Worm (Caenorhabditis elegans) whole organism, L1 larva: Measurements from ENCODE around the gene mrpl-50.

ENCODE experiments used
- C34B4.2 ChIP-seq: sonication (generic microtip); optimal IDR thresholded peaks from 2 replicates; lab custom pipeline; 2017; ENCODE audit warnings: mild to moderate bottlenecking, missing genetic modification characterization, missing compliant biosample characterization
- Y116A8C.19 ChIP-seq: sonication (generic microtip); optimal IDR thresholded peaks from 2 replicates; lab custom pipeline; 2016; ENCODE audit warnings: missing compliant biosample characterization, missing genetic modification characterization, borderline replicate concordance
- alr-1 ChIP-seq: fragments of 200-800 bp; sonication (Bioruptor generic); optimal IDR thresholded peaks from 2 replicates; lab custom pipeline; 2018; ENCODE audit warnings: borderline replicate concordance, mild to moderate bottlenecking, missing genetic modification characterization, missing compliant biosample characterization
- ama-1 ChIP-seq: fragments of 150-350 bp; optimal IDR thresholded peaks from 2 replicates; lab custom pipeline; 2014
- ceh-90 ChIP-seq: sonication (generic microtip); optimal IDR thresholded peaks from 2 replicates; lab custom pipeline; 2016; ENCODE audit warnings: missing genetic modification characterization, missing compliant biosample characterization
- dsc-1 ChIP-seq: sonication (generic microtip); optimal IDR thresholded peaks from 2 replicates; lab custom pipeline; 2016; ENCODE audit warnings: mild to moderate bottlenecking, missing genetic modification characterization, missing compliant biosample characterization
- efl-1 ChIP-seq, 4 experiments: fragments of 150-350 bp; optimal IDR thresholded peaks in 3 of 4; peaks in 1 of 4; 1 replicate in 1 of 4; 2 replicates in 3 of 4; lab custom pipeline; 2014; ENCODE audit warnings: missing biosample characterization in 2 of 4, missing genetic modification characterization in 2 of 4, missing genetic modification reagents in 2 of 4
- efl-3 ChIP-seq: fragments of 200-800 bp; sonication (Bioruptor generic); optimal IDR thresholded peaks from 2 replicates; lab custom pipeline; 2018; ENCODE audit warnings: mild to moderate bottlenecking, missing genetic modification characterization, missing compliant biosample characterization
- egl-13 ChIP-seq: sonication (generic microtip); optimal IDR thresholded peaks from 2 replicates; lab custom pipeline; 2016; ENCODE audit warnings: missing genotype, missing genetic modification reagents, missing genetic modification characterization, missing compliant biosample characterization
- elt-2 ChIP-seq: sonication (generic microtip); optimal IDR thresholded peaks from 2 replicates; lab custom pipeline; 2016; ENCODE audit warnings: missing genetic modification characterization, mild to moderate bottlenecking, inconsistent platforms, missing compliant biosample characterization, missing genetic modification reagents
- elt-3 ChIP-seq, 6 experiments: fragments of 150-350 bp in 1 of 6; sonication (generic microtip); optimal IDR thresholded peaks; 2 replicates each; lab custom pipeline; 2017 to 2018; ENCODE audit warnings: missing biosample characterization in 6 of 6, missing genetic modification characterization in 6 of 6, inconsistent platforms in 1 of 6
- fkh-10 ChIP-seq: sonication (generic microtip); optimal IDR thresholded peaks from 2 replicates; lab custom pipeline; 2017; ENCODE audit warnings: missing biosample characterization, missing genetic modification reagents, missing genetic modification characterization
- fkh-4 ChIP-seq: sonication (generic microtip); optimal IDR thresholded peaks from 2 replicates; lab custom pipeline; 2016; ENCODE audit warnings: missing compliant biosample characterization, missing genetic modification characterization, borderline replicate concordance
- fkh-8 ChIP-seq: sonication (generic microtip); optimal IDR thresholded peaks from 2 replicates; lab custom pipeline; 2016; ENCODE audit warnings: mild to moderate bottlenecking, missing genetic modification characterization, missing compliant biosample characterization
- fos-1 ChIP-seq: fragments of 150-350 bp; optimal IDR thresholded peaks from 2 replicates; lab custom pipeline; 2014; ENCODE audit warnings: missing biosample characterization, missing genetic modification characterization
- hlh-4 ChIP-seq: sonication (generic microtip); optimal IDR thresholded peaks from 2 replicates; lab custom pipeline; 2016; ENCODE audit warnings: mild to moderate bottlenecking, missing genetic modification characterization, missing compliant biosample characterization
- hpl-2 ChIP-seq: fragments of 150-350 bp; optimal IDR thresholded peaks from 2 replicates; lab custom pipeline; 2014; ENCODE audit warnings: missing biosample characterization, missing genetic modification reagents, missing genetic modification characterization
- isw-1 ChIP-seq: fragments of 200-800 bp; sonication (Bioruptor generic); IDR thresholded peaks from 2 replicates; pipeline ENCODE4 v1.3.6; 2022; ENCODE audit warnings: missing genetic modification characterization, missing compliant biosample characterization
- lin-14 ChIP-seq: fragments of 200-800 bp; sonication (Bioruptor generic); optimal IDR thresholded peaks from 2 replicates; lab custom pipeline; 2018; ENCODE audit warnings: mild to moderate bottlenecking, missing genetic modification characterization, moderate library complexity, missing compliant biosample characterization
- lin-35 ChIP-seq, 2 experiments: fragments of 150-350 bp; optimal IDR thresholded peaks; 2 replicates each; lab custom pipeline; 2014; ENCODE audit warnings: missing biosample characterization in 2 of 2, missing genetic modification characterization in 2 of 2, missing genetic modification reagents in 2 of 2
- lin-39 ChIP-seq: fragments of 150-350 bp; optimal IDR thresholded peaks from 2 replicates; lab custom pipeline; 2014; ENCODE audit warnings: missing biosample characterization, missing genetic modification reagents, missing genetic modification characterization
- lsy-2 ChIP-seq, 2 experiments: fragments of 150-350 bp; optimal IDR thresholded peaks; 2 replicates each; lab custom pipeline; 2014; ENCODE audit warnings: missing biosample characterization in 2 of 2, missing genetic modification characterization in 2 of 2
- mab-9 ChIP-seq: fragments of 200-800 bp; sonication (Bioruptor generic); IDR thresholded peaks from 2 replicates; pipeline ENCODE4 v1.3.6; 2022; ENCODE audit warnings: missing genetic modification reagents, missing genetic modification characterization, missing compliant biosample characterization
- mdl-1 ChIP-seq, 2 experiments: fragments of 150-350 bp; optimal IDR thresholded peaks; 2 replicates each; lab custom pipeline; 2014 to 2017; ENCODE audit warnings: missing biosample characterization in 2 of 2, missing genetic modification characterization in 2 of 2, inconsistent platforms in 1 of 2
- mef-2 ChIP-seq: fragments of 150-350 bp; optimal IDR thresholded peaks from 2 replicates; lab custom pipeline; 2014; ENCODE audit warnings: missing biosample characterization, missing genetic modification characterization
- nhr-11 ChIP-seq: fragments of 150-350 bp; optimal IDR thresholded peaks from 2 replicates; lab custom pipeline; 2014; ENCODE audit warnings: missing biosample characterization, missing genetic modification characterization
- nhr-19 ChIP-seq: fragments of 200-800 bp; sonication (Bioruptor generic); conservative IDR thresholded peaks from 2 replicates; pipeline ENCODE4 v1.3.6; 2022; ENCODE audit warnings: missing genetic modification characterization, missing compliant biosample characterization
- nhr-47 ChIP-seq: sonication (generic microtip); optimal IDR thresholded peaks from 2 replicates; lab custom pipeline; 2016; ENCODE audit warnings: mild to moderate bottlenecking, missing genetic modification characterization, moderate library complexity, missing compliant biosample characterization
- nhr-71 ChIP-seq: sonication (generic microtip); optimal IDR thresholded peaks from 2 replicates; lab custom pipeline; 2016; ENCODE audit warnings: mild to moderate bottlenecking, missing genetic modification characterization, moderate library complexity, missing compliant biosample characterization
- nhr-76 ChIP-seq: sonication (generic microtip); optimal IDR thresholded peaks from 2 replicates; lab custom pipeline; 2017; ENCODE audit warnings: missing biosample characterization, missing genetic modification characterization
- nhr-84 ChIP-seq: sonication (generic microtip); optimal IDR thresholded peaks from 2 replicates; lab custom pipeline; 2017; ENCODE audit warnings: missing biosample characterization, missing genetic modification characterization
- pag-3 ChIP-seq: sonication (generic microtip); optimal IDR thresholded peaks from 2 replicates; lab custom pipeline; 2017; ENCODE audit warnings: missing genetic modification characterization, mild to moderate bottlenecking, missing compliant biosample characterization, antibody characterized with exemption, borderline replicate concordance; ENCODE audit not compliant: insufficient read depth
- pax-3 ChIP-seq: fragments of 200-800 bp; sonication (Bioruptor generic); optimal IDR thresholded peaks from 2 replicates; lab custom pipeline; 2018; ENCODE audit warnings: mild to moderate bottlenecking, missing genetic modification characterization, moderate library complexity, missing compliant biosample characterization
- rnt-1 ChIP-seq: sonication (generic microtip); optimal IDR thresholded peaks from 2 replicates; lab custom pipeline; 2016; ENCODE audit warnings: mild to moderate bottlenecking, missing genetic modification characterization, moderate library complexity, missing compliant biosample characterization
- snu-23 ChIP-seq: sonication (generic microtip); optimal IDR thresholded peaks from 2 replicates; lab custom pipeline; 2016; ENCODE audit warnings: missing genetic modification characterization, missing compliant biosample characterization
- tbx-2 ChIP-seq: sonication (generic microtip); optimal IDR thresholded peaks from 2 replicates; lab custom pipeline; 2016; ENCODE audit warnings: missing genetic modification characterization, missing compliant biosample characterization
- unc-130 ChIP-seq: fragments of 150-350 bp; optimal IDR thresholded peaks from 2 replicates; lab custom pipeline; 2017; ENCODE audit warnings: missing biosample characterization, missing genetic modification characterization, inconsistent platforms
- unc-30 ChIP-seq: sonication (generic microtip); optimal IDR thresholded peaks from 2 replicates; lab custom pipeline; 2017; ENCODE audit warnings: missing biosample characterization, missing genetic modification characterization
- unc-62 ChIP-seq: fragments of 150-350 bp; optimal IDR thresholded peaks from 2 replicates; lab custom pipeline; 2014; ENCODE audit warnings: missing biosample characterization, missing genetic modification reagents, missing genetic modification characterization
- unc-86 ChIP-seq: sonication (generic microtip); optimal IDR thresholded peaks from 2 replicates; lab custom pipeline; 2016; ENCODE audit warnings: missing genetic modification characterization, missing compliant biosample characterization
- unc-98 ChIP-seq: fragments of 200-800 bp; sonication (Bioruptor generic); IDR thresholded peaks from 2 replicates; pipeline ENCODE4 v1.3.6; 2022; ENCODE audit warnings: missing genetic modification characterization, missing compliant biosample characterization
- zip-4 ChIP-seq: fragments of 200-800 bp; sonication (Bioruptor generic); optimal IDR thresholded peaks from 2 replicates; lab custom pipeline; 2018; ENCODE audit warnings: mild to moderate bottlenecking, missing genetic modification characterization, moderate library complexity, missing compliant biosample characterization
- ztf-4 ChIP-seq: fragments of 150-350 bp; optimal IDR thresholded peaks from 2 replicates; lab custom pipeline; 2014; ENCODE audit warnings: missing biosample characterization, missing genetic modification characterization

Gene mrpl-50

DNA sequence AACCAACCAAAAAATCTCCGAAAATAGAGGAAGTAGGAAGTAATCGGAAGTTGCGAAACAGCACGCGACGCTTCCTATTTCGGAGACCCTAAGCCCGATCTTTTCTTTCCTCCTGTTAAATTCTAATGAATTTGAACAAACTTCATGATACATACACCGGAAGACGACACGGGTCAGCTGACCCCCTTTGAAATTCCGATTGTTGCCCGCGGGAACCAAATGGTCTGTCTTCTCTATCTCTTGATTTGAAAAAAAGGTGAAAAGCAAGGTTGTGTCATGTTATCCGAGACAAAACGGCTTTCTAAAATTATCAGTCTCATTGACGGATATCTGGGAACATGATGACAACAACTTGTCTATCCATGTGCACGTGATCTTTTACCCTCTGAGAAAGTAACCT, 29.4 kb downstream of the mrpl-50 start (continued):
- no peak for TF ChIP-seq unc-30
- TF ChIP-seq lsy-2 (tag; optimal IDR thresholded peaks at IDR 0.05; lab: Kevin White, UChicago): peak; percentile 33 to 71
- no peak for TF ChIP-seq Y116A8C.19 (tag; lab: Kevin White, UChicago)
- TF ChIP-seq hpl-2 (GFP tag; lab: Kevin White, UChicago): no peak
- peak; percentile 66 for TF ChIP-seq nhr-19 (GFP tag; lab: Robert Waterston, UW)
- no peak for TF ChIP-seq hlh-4 (tag; lab: Kevin White, UChicago)
- TF ChIP-seq lin-14: peak; percentile 77
- peak; percentile 74 for TF ChIP-seq rnt-1 (tag; lab: Kevin White, UChicago)
- TF ChIP-seq ztf-4 (tag; lab: Kevin White, UChicago): no peak
- TF ChIP-seq lin-39 (tag; lab: Kevin White, UChicago): no peak
- TF ChIP-seq tbx-2 (tag; lab: Kevin White, UChicago): peak; percentile 35
- TF ChIP-seq mab-9 (GFP tag; lab: Robert Waterston, UW): no peak
- TF ChIP-seq nhr-11 (tag; lab: Kevin White, UChicago): no peak
- TF ChIP-seq isw-1 (GFP tag; lab: Robert Waterston, UW): no peak
- TF ChIP-seq unc-130 (tag; lab: Kevin White, UChicago): peak; percentile 92
- TF ChIP-seq nhr-84 (tag; lab: Kevin White, UChicago): no peak
- no peak for TF ChIP-seq fkh-8 (tag; lab: Kevin White, UChicago)
- TF ChIP-seq pax-3 (tag; lab: Kevin White, UChicago): no peak
- TF ChIP-seq, all 84 proteins: peak for 16

DNA sequence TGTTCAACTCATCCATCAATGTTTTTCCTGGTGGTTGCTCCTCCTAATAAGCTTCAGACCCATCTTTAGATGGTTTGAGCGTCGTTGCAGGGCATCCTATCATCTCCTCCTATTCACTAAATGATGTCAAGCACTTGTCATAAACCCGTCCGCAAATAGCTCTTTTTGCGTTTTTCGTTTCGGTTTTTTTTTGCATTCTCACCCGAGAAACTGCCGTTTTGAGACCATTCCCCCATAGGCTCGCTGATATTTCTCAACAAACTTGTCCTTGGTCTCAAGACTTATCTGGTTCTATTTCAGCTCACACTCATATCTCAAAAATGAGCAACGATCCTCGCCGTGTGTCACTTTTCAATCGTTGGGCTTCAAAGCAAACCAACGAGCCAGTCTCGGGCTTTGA, 30.8 kb downstream of the mrpl-50 start, which contains the start of gene cal-2:
Gene cal-2 (plus strand): TSS at position 301 of the 400 bp plus-strand sequence.
- TF ChIP-seq dsc-1 (tag; lab: Kevin White, UChicago): peak; percentile 1
- TF ChIP-seq hlh-4 (tag; lab: Kevin White, UChicago): no peak

DNA sequence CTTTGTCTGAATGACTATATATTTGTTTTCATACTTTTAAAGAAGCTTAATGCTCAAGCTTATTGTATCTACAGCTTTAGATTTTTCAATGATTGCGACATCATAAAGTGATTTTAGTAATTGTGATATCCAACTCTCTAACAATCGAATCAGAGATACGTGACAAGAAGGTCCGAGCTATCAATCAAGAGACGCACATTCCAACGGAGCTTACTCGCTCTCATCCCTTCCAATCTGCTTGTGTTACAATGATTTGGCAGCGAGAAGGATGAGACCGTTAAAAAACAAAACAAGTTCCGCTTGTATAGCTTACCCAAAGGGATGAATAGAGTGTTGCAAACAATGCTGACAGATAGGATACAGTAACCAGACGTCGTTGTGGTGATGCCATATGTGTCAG, 31.8 kb downstream of the mrpl-50 start:
- TF ChIP-seq nhr-71 (tag; lab: Kevin White, UChicago): peak; percentile 15
- no peak for TF ChIP-seq efl-1 (optimal IDR thresholded peaks at IDR 0.05; lab: Kevin White, UChicago)
- TF ChIP-seq efl-1 (GFP tag; optimal IDR thresholded peaks at IDR 0.05 in 1 of 2; lab: Kevin White, UChicago): peak in 1 of 2 experiments; percentile 65
- peak; percentile 42 for TF ChIP-seq lin-14
- peak; percentile 42 for TF ChIP-seq unc-130 (tag; lab: Kevin White, UChicago)
- TF ChIP-seq rnt-1 (tag; lab: Kevin White, UChicago): peak; percentile 62
- peak; percentile 9 for TF ChIP-seq ama-1 (lab: Kevin White, UChicago)
- no peak for TF ChIP-seq egl-13
- TF ChIP-seq pag-3: no peak
- no peak for TF ChIP-seq efl-3 (GFP tag; lab: Kevin White, UChicago)

DNA sequence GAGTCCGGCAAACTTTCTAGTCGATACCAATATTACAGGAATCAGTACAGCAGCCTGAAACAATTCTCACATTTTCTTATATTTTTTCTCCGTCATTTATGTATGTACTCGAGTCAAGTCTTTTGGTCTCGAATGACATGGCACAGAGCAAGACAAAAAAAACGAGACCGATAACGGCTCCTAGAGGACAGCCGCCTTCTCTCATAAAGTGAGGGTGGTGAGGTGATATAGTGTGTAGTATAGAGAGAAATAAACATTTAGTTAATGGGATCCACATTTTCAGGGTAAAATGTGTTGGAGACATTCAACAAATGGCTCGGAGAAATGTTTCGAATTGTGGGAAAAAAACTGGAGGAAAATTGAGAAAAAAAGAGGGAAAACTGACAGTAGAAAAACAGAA, 32.6 kb downstream of the mrpl-50 start:
- no peak for TF ChIP-seq C34B4.2
- no peak for TF ChIP-seq mdl-1 (tag; optimal IDR thresholded peaks at IDR 0.05; lab: Kevin White, UChicago)
- peak; percentile 9 to 12 for TF ChIP-seq efl-1 (optimal IDR thresholded peaks at IDR 0.05; lab: Kevin White, UChicago)
- TF ChIP-seq efl-1 (GFP tag; optimal IDR thresholded peaks at IDR 0.05 in 1 of 2; lab: Kevin White, UChicago): peak in 1 of 2 experiments; percentile 54
- no peak for TF ChIP-seq alr-1 (tag; lab: Kevin White, UChicago)
- TF ChIP-seq hlh-4 (tag; lab: Kevin White, UChicago): no peak
- no peak for TF ChIP-seq ceh-90 (tag; lab: Kevin White, UChicago)
- no peak for TF ChIP-seq elt-2
- peak; percentile 62 for TF ChIP-seq fkh-4 (tag; lab: Kevin White, UChicago)
- TF ChIP-seq fos-1 (tag; lab: Kevin White, UChicago): no peak
- TF ChIP-seq pax-3 (tag; lab: Kevin White, UChicago): no peak
- peak; percentile 74 for TF ChIP-seq nhr-71 (tag; lab: Kevin White, UChicago)
- no peak for TF ChIP-seq elt-3 (tag; optimal IDR thresholded peaks at IDR 0.05; lab: Kevin White, UChicago)
- peak; percentile 23 for TF ChIP-seq nhr-47 (tag; lab: Kevin White, UChicago)
- no peak for TF ChIP-seq ztf-4 (tag; lab: Kevin White, UChicago)
- no peak for TF ChIP-seq mef-2 (tag; lab: Kevin White, UChicago)
- TF ChIP-seq rnt-1 (tag; lab: Kevin White, UChicago): peak; percentile 71
- peak; percentile 45 for TF ChIP-seq lin-39 (tag; lab: Kevin White, UChicago)
- TF ChIP-seq zip-4: no peak
- no peak for TF ChIP-seq unc-86 (tag; lab: Kevin White, UChicago)
- no peak for TF ChIP-seq unc-98 (GFP tag; lab: Robert Waterston, UW)
- no peak for TF ChIP-seq tbx-2 (tag; lab: Kevin White, UChicago)
- TF ChIP-seq lin-14: peak; percentile 94
- TF ChIP-seq lin-35 (GFP tag; optimal IDR thresholded peaks at IDR 0.05; lab: Kevin White, UChicago): peak in 1 of 2 experiments; percentile 24
- TF ChIP-seq nhr-76 (tag; lab: Kevin White, UChicago): no peak
- peak; percentile 54 for TF ChIP-seq nhr-19 (GFP tag; lab: Robert Waterston, UW)
- peak; percentile 46 for TF ChIP-seq snu-23 (GFP tag; lab: Kevin White, UChicago)
- TF ChIP-seq fkh-10: no peak
- peak; percentile 29 for TF ChIP-seq unc-130 (tag; lab: Kevin White, UChicago)
- no peak for TF ChIP-seq unc-62 (GFP tag; lab: Kevin White, UChicago)
- peak; percentile 7 to 48 for TF ChIP-seq lsy-2 (tag; optimal IDR thresholded peaks at IDR 0.05; lab: Kevin White, UChicago)
